Fruit fly (Drosophila melanogaster) whole organism, embryonic: ENCODE results near the gene Cyp28c1.

Experiments
- Atf6 ChIP-seq: fragments of 200-800 bp; sonication (Bioruptor generic); IDR thresholded peaks from 2 replicates; pipeline ENCODE4 v1.3.6; 2022; ENCODE audit warnings: missing biosample characterization, missing genetic modification characterization
- Bgb ChIP-seq: fragments of 200-800 bp; sonication (Bioruptor generic); IDR thresholded peaks from 2 replicates; pipeline ENCODE4 v1.3.6; 2022; ENCODE audit warnings: missing biosample characterization, missing genetic modification characterization; ENCODE audit not compliant: partially characterized antibody
- CG10147 ChIP-seq: fragments of 200-800 bp; sonication (Bioruptor generic); optimal IDR thresholded peaks from 2 replicates; lab custom pipeline; 2019; ENCODE audit warnings: missing biosample characterization, mild to moderate bottlenecking, missing genetic modification characterization, moderate library complexity
- CG10431 ChIP-seq: fragments of 200-800 bp; sonication (Bioruptor generic); optimal IDR thresholded peaks from 3 replicates; lab custom pipeline; 2018; ENCODE audit warnings: missing biosample characterization, mild to moderate bottlenecking, missing genetic modification characterization
- CG10959 ChIP-seq: fragments of 200-800 bp; sonication (Bioruptor generic); IDR thresholded peaks from 2 replicates; pipeline ENCODE4 v1.3.6; 2022; ENCODE audit warnings: missing biosample characterization, missing genetic modification characterization
- CG12219 ChIP-seq: fragments of 200-800 bp; sonication (Bioruptor generic); optimal IDR thresholded peaks from 3 replicates; lab custom pipeline; 2018; ENCODE audit warnings: missing biosample characterization, mild to moderate bottlenecking, missing genetic modification characterization
- CG13296 ChIP-seq: fragments of 200-800 bp; sonication (Bioruptor generic); optimal IDR thresholded peaks from 3 replicates; lab custom pipeline; 2018; ENCODE audit warnings: missing biosample characterization, mild to moderate bottlenecking, missing genetic modification characterization
- CG13775 ChIP-seq: fragments of 200-800 bp; sonication (Bioruptor generic); optimal IDR thresholded peaks from 3 replicates; lab custom pipeline; 2017; ENCODE audit warnings: missing biosample characterization, mild to moderate bottlenecking, missing genetic modification characterization
- CG15073 ChIP-seq: fragments of 200-800 bp; sonication (Bioruptor generic); optimal IDR thresholded peaks from 2 replicates; lab custom pipeline; 2016; ENCODE audit warnings: missing biosample characterization, missing genetic modification characterization
- CG16815 ChIP-seq: fragments of 200-800 bp; sonication (Bioruptor generic); optimal IDR thresholded peaks from 3 replicates; lab custom pipeline; 2017; ENCODE audit warnings: missing biosample characterization, mild to moderate bottlenecking, missing genetic modification characterization
- CG17359 ChIP-seq: fragments of 200-800 bp; sonication (Bioruptor generic); optimal IDR thresholded peaks from 3 replicates; lab custom pipeline; 2018; ENCODE audit warnings: missing biosample characterization, mild to moderate bottlenecking, missing genetic modification characterization, moderate library complexity
- CG17385 ChIP-seq: fragments of 200-800 bp; sonication (Bioruptor generic); optimal IDR thresholded peaks from 3 replicates; lab custom pipeline; 2018; ENCODE audit warnings: missing biosample characterization, mild to moderate bottlenecking, missing genetic modification characterization
- CG17612 ChIP-seq: fragments of 200-800 bp; sonication (Bioruptor generic); IDR thresholded peaks from 2 replicates; pipeline ENCODE4 v1.3.6; 2022; ENCODE audit warnings: missing biosample characterization, missing genetic modification characterization
- CG2199 ChIP-seq: fragments of 200-800 bp; sonication (Bioruptor generic); IDR thresholded peaks from 3 replicates; pipeline ENCODE4 v1.3.6; 2022; ENCODE audit warnings: missing biosample characterization, missing genetic modification characterization
- CG2889 ChIP-seq: fragments of 200-800 bp; sonication (Bioruptor generic); IDR thresholded peaks from 3 replicates; pipeline ENCODE4 v1.3.6; 2022; ENCODE audit warnings: missing biosample characterization, missing genetic modification characterization
- CG32532 ChIP-seq: fragments of 200-800 bp; sonication (Bioruptor generic); IDR thresholded peaks from 2 replicates; pipeline ENCODE4 v1.3.6; 2022; ENCODE audit warnings: missing biosample characterization, missing genetic modification characterization
- CG33213 ChIP-seq: fragments of 200-800 bp; sonication (Bioruptor generic); optimal IDR thresholded peaks from 3 replicates; lab custom pipeline; 2016; ENCODE audit warnings: missing biosample characterization, missing genetic modification characterization
- CG42726 ChIP-seq: fragments of 200-800 bp; sonication (Bioruptor generic); IDR thresholded peaks from 2 replicates; pipeline ENCODE4 v1.3.6; 2022; ENCODE audit warnings: missing biosample characterization, missing genetic modification characterization; ENCODE audit not compliant: partially characterized antibody
- CG4282 ChIP-seq: fragments of 200-800 bp; sonication (Bioruptor generic); optimal IDR thresholded peaks from 2 replicates; lab custom pipeline; 2016; ENCODE audit warnings: missing biosample characterization, missing genetic modification characterization
- CG4617 ChIP-seq: fragments of 200-800 bp; sonication (Bioruptor generic); optimal IDR thresholded peaks from 3 replicates; lab custom pipeline; 2016; ENCODE audit warnings: missing biosample characterization, missing genetic modification characterization, borderline replicate concordance
- CG5180 ChIP-seq: fragments of 200-800 bp; sonication (Bioruptor generic); optimal IDR thresholded peaks from 3 replicates; lab custom pipeline; 2017; ENCODE audit warnings: missing biosample characterization, missing genetic modification characterization, mild to moderate bottlenecking, moderate library complexity, missing genetic modification reagents
- CG6272 ChIP-seq: fragments of 200-800 bp; sonication (Bioruptor generic); IDR thresholded peaks from 2 replicates; pipeline ENCODE4 v1.3.6; 2022; ENCODE audit warnings: missing biosample characterization, missing genetic modification characterization
- CG6765 ChIP-seq: fragments of 200-800 bp; sonication (Bioruptor generic); optimal IDR thresholded peaks from 3 replicates; lab custom pipeline; 2017; ENCODE audit warnings: missing biosample characterization, mild to moderate bottlenecking, missing genetic modification characterization
- CG7357 ChIP-seq: fragments of 200-800 bp; sonication (Bioruptor generic); IDR thresholded peaks from 3 replicates; pipeline ENCODE4 v1.3.6; 2022; ENCODE audit warnings: missing biosample characterization, missing genetic modification characterization
- CG9797 ChIP-seq: fragments of 200-800 bp; sonication (Bioruptor generic); optimal IDR thresholded peaks from 3 replicates; lab custom pipeline; 2018; ENCODE audit warnings: missing biosample characterization, mild to moderate bottlenecking, missing genetic modification characterization
- Dll ChIP-seq: fragments of 200-800 bp; sonication (Bioruptor generic); IDR thresholded peaks from 4 replicates; pipeline ENCODE4 v1.3.6; 2022; ENCODE audit warnings: missing biosample characterization, missing genetic modification characterization; ENCODE audit not compliant: partially characterized antibody
- E2f1 ChIP-seq: fragments of 200-800 bp; sonication (Bioruptor generic); IDR thresholded peaks from 2 replicates; pipeline ENCODE4 v1.3.6; 2022; ENCODE audit warnings: missing biosample characterization, missing genetic modification characterization
- HHEX ChIP-seq: fragments of 200-800 bp; sonication (Bioruptor generic); optimal IDR thresholded peaks from 3 replicates; lab custom pipeline; 2017; ENCODE audit warnings: missing biosample characterization, mild to moderate bottlenecking, missing genetic modification characterization, missing genetic modification reagents
- Lhr ChIP-seq: fragments of 200-800 bp; sonication (Bioruptor generic); optimal IDR thresholded peaks from 3 replicates; lab custom pipeline; 2017; ENCODE audit warnings: mild to moderate bottlenecking, missing biosample characterization, missing genetic modification reagents, missing genetic modification characterization
- Med ChIP-seq: fragments of 200-800 bp; sonication (Bioruptor generic); peaks from one replicate; lab custom pipeline; 2016; ENCODE audit warnings: missing biosample characterization, missing genetic modification characterization, mild to moderate bottlenecking, inconsistent platforms, moderate library complexity
- NC2β ChIP-seq: fragments of 200-800 bp; sonication (Bioruptor generic); optimal IDR thresholded peaks from 2 replicates; lab custom pipeline; 2016; ENCODE audit warnings: missing biosample characterization, missing genetic modification characterization
- NK7.1 ChIP-seq: fragments of 200-800 bp; sonication (Bioruptor generic); optimal IDR thresholded peaks from 3 replicates; lab custom pipeline; 2016; ENCODE audit warnings: missing biosample characterization, missing genetic modification characterization
- Ptx1 ChIP-seq: fragments of 200-800 bp; sonication (Bioruptor generic); IDR thresholded peaks from 2 replicates; pipeline ENCODE4 v1.3.6; 2022; ENCODE audit warnings: missing biosample characterization, missing genetic modification characterization
- Sin3A ChIP-seq: fragments of >200 bp; optimal IDR thresholded peaks from 2 replicates; lab custom pipeline; 2018
- Trl ChIP-seq, 3 experiments: fragments of >200 bp in 2 of 3; fragments of 200-800 bp in 1 of 3; sonication (Bioruptor generic) in 1 of 3; optimal IDR thresholded peaks; 2 replicates in 1 of 3; 3 replicates in 2 of 3; lab custom pipeline; 2016 to 2017; ENCODE audit warnings: missing biosample characterization in 1 of 3, missing genetic modification characterization in 1 of 3
- cato ChIP-seq: fragments of 200-800 bp; sonication (Bioruptor generic); optimal IDR thresholded peaks from 2 replicates; lab custom pipeline; 2016; ENCODE audit warnings: missing biosample characterization, missing genetic modification characterization, borderline replicate concordance
- chn ChIP-seq: fragments of 200-800 bp; sonication (Bioruptor generic); optimal IDR thresholded peaks from 2 replicates; lab custom pipeline; 2016; ENCODE audit warnings: missing biosample characterization, missing genetic modification characterization
- da ChIP-seq: fragments of 200-800 bp; sonication (Bioruptor generic); optimal IDR thresholded peaks from 2 replicates; lab custom pipeline; 2016; ENCODE audit warnings: missing biosample characterization, missing genetic modification characterization
- dan ChIP-seq: fragments of 200-800 bp; sonication (Bioruptor generic); IDR thresholded peaks from 2 replicates; pipeline ENCODE4 v1.3.6; 2022; ENCODE audit warnings: missing biosample characterization, missing genetic modification characterization
- dm ChIP-seq: fragments of 200-800 bp; sonication (Bioruptor generic); optimal IDR thresholded peaks from 3 replicates; lab custom pipeline; 2016; ENCODE audit warnings: missing biosample characterization, missing genetic modification characterization
- fru ChIP-seq: fragments of >200 bp; optimal IDR thresholded peaks from 2 replicates; lab custom pipeline; 2017
- gfzf ChIP-seq: fragments of 200-800 bp; sonication (Bioruptor generic); optimal IDR thresholded peaks from 2 replicates; lab custom pipeline; 2016; ENCODE audit warnings: missing biosample characterization, mild to moderate bottlenecking, missing genetic modification characterization, moderate library complexity
- gsb ChIP-seq: fragments of 200-800 bp; sonication (Bioruptor generic); IDR thresholded peaks from 2 replicates; pipeline ENCODE4 v1.3.6; 2022; ENCODE audit warnings: missing biosample characterization, missing genetic modification characterization
- h ChIP-seq: fragments of >200 bp; optimal IDR thresholded peaks from 2 replicates; lab custom pipeline; 2017
- ind ChIP-seq: fragments of 200-800 bp; sonication (Bioruptor generic); optimal IDR thresholded peaks from 3 replicates; lab custom pipeline; 2016; ENCODE audit warnings: missing biosample characterization, missing genetic modification characterization
- insv ChIP-seq, 2 experiments: fragments of 200-800 bp; sonication (Bioruptor generic); optimal IDR thresholded peaks; 3 replicates each; lab custom pipeline; 2016 to 2018; ENCODE audit warnings: missing biosample characterization in 2 of 2, missing genetic modification characterization in 2 of 2
- otp ChIP-seq: fragments of 200-800 bp; sonication (Bioruptor generic); IDR thresholded peaks from 3 replicates; pipeline ENCODE4, ENCODE4 v1.3.6; 2022; ENCODE audit warnings: missing biosample characterization, missing genetic modification characterization
- p53 ChIP-seq: fragments of 200-800 bp; sonication (Bioruptor generic); optimal IDR thresholded peaks from 2 replicates; lab custom pipeline; 2016; ENCODE audit warnings: missing biosample characterization, missing genetic modification characterization
- pnt ChIP-seq: fragments of 200-800 bp; sonication (Bioruptor generic); optimal IDR thresholded peaks from 3 replicates; lab custom pipeline; 2016; ENCODE audit warnings: missing biosample characterization, missing genetic modification characterization
- vvl ChIP-seq: fragments of 200-800 bp; sonication (Bioruptor generic); IDR thresholded peaks from 2 replicates; pipeline ENCODE4 v1.3.6; 2022; ENCODE audit warnings: missing biosample characterization, missing genetic modification characterization
- z ChIP-seq: fragments of 200-800 bp; sonication (Bioruptor generic); IDR thresholded peaks from 3 replicates; pipeline ENCODE4 v1.3.6; 2022; ENCODE audit warnings: missing biosample characterization, missing genetic modification characterization
- zf30C ChIP-seq: fragments of 200-800 bp; sonication (Bioruptor generic); optimal IDR thresholded peaks from 3 replicates; lab custom pipeline; 2018; ENCODE audit warnings: missing biosample characterization, mild to moderate bottlenecking, missing genetic modification characterization
- zfh1 ChIP-seq: fragments of 200-800 bp; sonication (Bioruptor generic); IDR thresholded peaks from 3 replicates; pipeline ENCODE4 v1.3.6; 2022; ENCODE audit warnings: missing biosample characterization, missing genetic modification characterization

Cyp28c1 gene

DNA sequence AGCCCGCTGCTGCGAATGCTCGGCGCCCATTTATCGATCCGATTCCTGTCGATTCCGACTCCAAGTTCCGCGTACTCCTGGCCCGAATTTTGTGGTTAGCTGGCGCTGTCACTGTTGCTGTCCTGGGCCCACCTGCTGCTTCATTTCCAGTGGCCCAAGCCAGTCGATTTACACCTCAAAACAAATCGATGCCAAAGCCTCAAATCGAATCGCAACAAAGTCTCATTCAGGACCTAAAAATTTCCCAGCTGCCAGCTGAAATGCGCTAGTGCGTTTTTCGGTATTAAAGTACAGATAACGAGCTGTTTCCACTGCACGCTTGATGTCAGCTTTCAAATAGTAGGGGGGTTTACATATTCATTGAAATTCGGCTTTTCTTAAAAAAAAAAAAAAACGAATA, 33.1 kb downstream of the Cyp28c1 start, which contains the start of gene BORCS5 (continued):
- TF ChIP-seq NK7.1 = no peak
- TF ChIP-seq CG32532 (GFP tag; lab: Robert Waterston, UW) = peak; percentile 22; the same call in 1 of the 2 replicates
- no peak for TF ChIP-seq CG10431 (GFP tag; lab: Kevin White, UChicago)
- TF ChIP-seq gsb (GFP tag; lab: Robert Waterston, UW) = no peak
- no peak for TF ChIP-seq ind (GFP tag; lab: Kevin White, UChicago)
- TF ChIP-seq cato (GFP tag; lab: Kevin White, UChicago) = no peak
- no peak for TF ChIP-seq CG33213 (GFP tag; lab: Kevin White, UChicago)
- TF ChIP-seq CG10147 = no peak
- TF ChIP-seq Trl (optimal IDR thresholded peaks at IDR 0.05; lab: Kevin White, UChicago) = no peak
- TF ChIP-seq Trl (GFP tag; optimal IDR thresholded peaks at IDR 0.05; lab: Kevin White, UChicago) = no peak
- no peak for TF ChIP-seq fru (lab: Kevin White, UChicago)
- TF ChIP-seq zfh1 (GFP tag; lab: Robert Waterston, UW) = no peak
- TF ChIP-seq da (GFP tag; lab: Kevin White, UChicago) = no peak
- TF ChIP-seq Ptx1 (GFP tag; lab: Robert Waterston, UW) = 0 out of 2 replicates have a peak, but pooled peaks have one; percentile 13
- TF ChIP-seq Sin3A = no peak
- TF ChIP-seq pnt (GFP tag; lab: Kevin White, UChicago) = no peak
- TF ChIP-seq Atf6 = no peak
- TF ChIP-seq CG10959 (GFP tag; lab: Robert Waterston, UW) = no peak
- TF ChIP-seq NC2β (GFP tag; lab: Kevin White, UChicago) = no peak
- no peak for TF ChIP-seq zf30C (GFP tag; lab: Kevin White, UChicago)
- no peak for TF ChIP-seq CG16815 (GFP tag; lab: Kevin White, UChicago)
- no peak for TF ChIP-seq CG2889
- TF ChIP-seq CG15073 (GFP tag; lab: Kevin White, UChicago) = no peak
- TF ChIP-seq CG17359 (tag; lab: Kevin White, UChicago) = no peak
- no peak for TF ChIP-seq CG12219 (GFP tag; lab: Kevin White, UChicago)
- 0 out of 4 replicates have a peak, but pooled peaks have one; percentile 12 for TF ChIP-seq Dll
- peak; percentile 51 for TF ChIP-seq Med (GFP tag; lab: Kevin White, UChicago)
- TF ChIP-seq CG13775 (GFP tag; lab: Kevin White, UChicago) = no peak
- no peak for TF ChIP-seq dan
- no peak for TF ChIP-seq CG42726 (GFP tag; lab: Robert Waterston, UW)
- TF ChIP-seq CG5180 = no peak
- no peak for TF ChIP-seq E2f1 (GFP tag; lab: Robert Waterston, UW)
- TF ChIP-seq CG17385 (GFP tag; lab: Kevin White, UChicago) = no peak
- no peak for TF ChIP-seq insv (GFP tag; optimal IDR thresholded peaks at IDR 0.05; lab: Kevin White, UChicago)
- TF ChIP-seq otp (GFP tag; lab: Robert Waterston, UW) = no peak
- no peak for TF ChIP-seq CG6272
- TF ChIP-seq CG13296 = no peak
- no peak for TF ChIP-seq CG4282 (GFP tag; lab: Kevin White, UChicago)
- no peak for TF ChIP-seq HHEX (GFP tag; lab: Kevin White, UChicago)
- no peak for TF ChIP-seq p53 (GFP tag; lab: Kevin White, UChicago)
- no peak for TF ChIP-seq CG6765 (GFP tag; lab: Kevin White, UChicago)
- TF ChIP-seq vvl (GFP tag; lab: Robert Waterston, UW) = no peak
- TF ChIP-seq Lhr (GFP tag; lab: Kevin White, UChicago) = peak; percentile 21
- TF ChIP-seq CG17612 (GFP tag; lab: Robert Waterston, UW) = no peak
- no peak for TF ChIP-seq Bgb (GFP tag; lab: Robert Waterston, UW)
- no peak for TF ChIP-seq chn
- TF ChIP-seq CG2199 = no peak
- peak; percentile 15 for TF ChIP-seq CG9797 (GFP tag; lab: Kevin White, UChicago)
- TF ChIP-seq CG4617 (GFP tag; lab: Kevin White, UChicago) = peak; percentile 42
- TF ChIP-seq h (lab: Kevin White, UChicago) = no peak
- TF ChIP-seq z (GFP tag; lab: Robert Waterston, UW) = no peak
- TF ChIP-seq CG7357 = peak; percentile 90
- no peak for TF ChIP-seq dm (GFP tag; lab: Kevin White, UChicago)
- peak; percentile 77 for TF ChIP-seq gfzf (GFP tag; lab: Kevin White, UChicago)
